Fruit fly (Drosophila melanogaster): ENCODE measurements around the gene Pex12.

DNA sequence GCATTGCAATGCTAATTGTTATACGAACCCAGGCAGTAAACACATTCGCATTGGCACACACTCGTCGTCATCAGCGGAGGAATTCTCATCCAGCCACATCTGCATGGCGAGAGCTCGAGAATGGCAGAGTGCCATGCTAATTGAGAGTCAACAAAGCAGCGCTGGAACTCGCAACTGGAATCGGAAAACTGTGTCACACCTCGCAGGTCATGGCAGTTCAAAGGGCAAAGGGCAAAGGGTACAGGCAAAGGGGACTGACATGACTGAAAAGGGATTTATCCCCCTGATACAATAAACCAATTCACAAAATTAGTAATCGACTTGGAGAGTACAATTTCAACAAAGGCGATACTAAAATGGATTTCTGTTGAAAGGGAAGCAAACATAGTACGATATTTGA lies 24.2 kb downstream of the Pex12 start:
- TF ChIP-seq Oaz (GFP tag; IDR thresholded peaks at IDR 0.05) (no peak), trh (GFP tag; optimal IDR thresholded peaks at IDR 0.05) (no peak), zf30C (GFP tag; optimal IDR thresholded peaks at IDR 0.05) (no peak), h (optimal IDR thresholded peaks at IDR 0.05) (no peak), CG11085 (GFP tag; IDR thresholded peaks at IDR 0.05) (no peak), Sox100B (GFP tag; optimal IDR thresholded peaks at IDR 0.05) (no peak), CG17802 (tag; optimal IDR thresholded peaks at IDR 0.05) (no peak)
